Worm (Caenorhabditis elegans) whole organism, early embryonic: ENCODE data around the gene ZK669.5.

Experiments
- ceh-13 ChIP-seq: fragments of 200-800 bp; sonication (Bioruptor generic); optimal IDR thresholded peaks from 2 replicates; lab custom pipeline; 2018; ENCODE audit warnings: mild to moderate bottlenecking, missing genetic modification characterization, missing compliant biosample characterization
- hmbx-1 ChIP-seq: sonication (generic microtip); optimal IDR thresholded peaks from 2 replicates; lab custom pipeline; 2016; ENCODE audit warnings: mild to moderate bottlenecking, missing genetic modification characterization, missing compliant biosample characterization

Gene ZK669.5

DNA sequence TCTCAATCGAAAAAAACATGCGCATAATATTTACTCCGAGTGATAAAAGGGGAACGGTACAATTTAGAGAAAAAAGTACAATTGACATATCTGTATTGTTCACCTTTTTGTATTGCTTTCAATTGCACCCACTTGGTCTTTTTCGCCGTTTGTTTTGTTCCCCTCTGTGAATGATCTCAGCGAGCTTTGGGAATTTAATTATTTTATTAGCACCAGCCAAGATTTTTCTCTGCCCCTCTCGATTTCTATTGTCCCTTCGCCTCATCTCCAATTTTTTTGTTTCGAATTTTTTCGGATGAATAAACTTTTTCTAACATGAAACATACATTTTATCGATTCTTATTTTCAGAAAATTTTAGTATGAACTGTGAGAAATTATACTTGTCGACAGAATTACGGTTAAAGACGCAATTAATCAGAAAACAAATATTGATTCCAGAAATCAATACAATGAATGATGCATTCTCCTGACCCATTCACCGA, 46.4 kb downstream of the ZK669.5 start, which contains the start of gene rev-1:
Gene rev-1 (plus strand): TSS at position 433 of the 483 bp plus-strand sequence.
- TF ChIP-seq ceh-13 (no peak), hmbx-1 (no peak)
